Fruit fly (Drosophila melanogaster) whole organism, adult: ENCODE results near the gene IRSp53.
A peak's percentile ranks its signal among the peaks of the same experiment; 100 is the strongest.

Experiments used
- CG11617 ChIP-seq: fragments of 200-800 bp; sonication (Bioruptor generic); optimal IDR thresholded peaks from 2 replicates; lab custom pipeline; 2017; ENCODE audit warnings: mild to moderate bottlenecking, missing biosample characterization, missing genetic modification reagents, missing genetic modification characterization
- CG12768 ChIP-seq: fragments of 200-800 bp; sonication (Bioruptor generic); optimal IDR thresholded peaks from 2 replicates; lab custom pipeline; 2017; ENCODE audit warnings: missing biosample characterization, missing genetic modification characterization, mild to moderate bottlenecking, moderate library complexity, missing genetic modification reagents
- CG14711 ChIP-seq: fragments of 200-800 bp; sonication (Bioruptor generic); optimal IDR thresholded peaks from 2 replicates; lab custom pipeline; 2018; ENCODE audit warnings: missing biosample characterization, mild to moderate bottlenecking, missing genetic modification characterization, moderate library complexity
- CG1620 ChIP-seq: fragments of 200-800 bp; sonication (Bioruptor generic); optimal IDR thresholded peaks from 2 replicates; lab custom pipeline; 2016; ENCODE audit warnings: missing biosample characterization, missing genetic modification characterization
- CG33017 ChIP-seq: fragments of 200-800 bp; sonication (Bioruptor generic); optimal IDR thresholded peaks from 2 replicates; lab custom pipeline; 2018; ENCODE audit warnings: missing biosample characterization, mild to moderate bottlenecking, missing genetic modification characterization, moderate library complexity
- CG5204 ChIP-seq: fragments of 200-800 bp; sonication (Bioruptor generic); optimal IDR thresholded peaks from 2 replicates; lab custom pipeline; 2016; ENCODE audit warnings: missing biosample characterization, missing genetic modification characterization
- CG7045 ChIP-seq: fragments of 200-800 bp; sonication (Bioruptor generic); optimal IDR thresholded peaks from 2 replicates; lab custom pipeline; 2017; ENCODE audit warnings: missing biosample characterization, mild to moderate bottlenecking, missing genetic modification characterization
- CG7101 ChIP-seq: fragments of 200-800 bp; sonication (Bioruptor generic); optimal IDR thresholded peaks from 2 replicates; lab custom pipeline; 2018; ENCODE audit warnings: missing biosample characterization, mild to moderate bottlenecking, missing genetic modification characterization, moderate library complexity
- Clk ChIP-seq: fragments of 200-800 bp; sonication (Bioruptor generic); optimal IDR thresholded peaks from 2 replicates; lab custom pipeline; 2017; ENCODE audit warnings: missing biosample characterization, missing genetic modification characterization
- Crg-1 ChIP-seq: fragments of 200-800 bp; sonication (Bioruptor generic); optimal IDR thresholded peaks from 2 replicates; lab custom pipeline; 2016; ENCODE audit warnings: missing biosample characterization, missing genetic modification characterization
- Hr96 ChIP-seq: fragments of 200-800 bp; sonication (Bioruptor generic); optimal IDR thresholded peaks from 2 replicates; lab custom pipeline; 2016; ENCODE audit warnings: missing biosample characterization, missing genetic modification characterization
- Mnt ChIP-seq: fragments of 200-800 bp; sonication (Bioruptor generic); optimal IDR thresholded peaks from 2 replicates; lab custom pipeline; 2016; ENCODE audit warnings: missing biosample characterization, mild to moderate bottlenecking, missing genetic modification characterization
- bab1 ChIP-seq: fragments of 200-800 bp; sonication (Bioruptor generic); optimal IDR thresholded peaks from 3 replicates; lab custom pipeline; 2019; ENCODE audit warnings: missing biosample characterization, mild to moderate bottlenecking, missing genetic modification characterization, moderate library complexity
- cic ChIP-seq: fragments of 200-800 bp; sonication (Bioruptor generic); optimal IDR thresholded peaks from 2 replicates; lab custom pipeline; 2017; ENCODE audit warnings: missing biosample characterization, mild to moderate bottlenecking, missing genetic modification characterization, moderate library complexity
- cnc ChIP-seq, 2 experiments: fragments of >200 bp; optimal IDR thresholded peaks; 2 replicates each; lab custom pipeline; 2017
- kay ChIP-seq: fragments of 200-800 bp; sonication (Bioruptor generic); peaks from one replicate; lab custom pipeline; 2016; ENCODE audit warnings: missing biosample characterization, missing genetic modification characterization, borderline replicate concordance
- ovo ChIP-seq: fragments of 200-800 bp; sonication (Bioruptor generic); optimal IDR thresholded peaks from 2 replicates; lab custom pipeline; 2016; ENCODE audit warnings: missing biosample characterization, missing genetic modification characterization
- pad ChIP-seq: fragments of 200-800 bp; sonication (Bioruptor generic); optimal IDR thresholded peaks from 3 replicates; lab custom pipeline; 2017; ENCODE audit warnings: missing biosample characterization, missing genetic modification characterization, mild to moderate bottlenecking, moderate library complexity, missing genetic modification reagents
- tj ChIP-seq: fragments of 200-800 bp; sonication (Bioruptor generic); optimal IDR thresholded peaks from 3 replicates; lab custom pipeline; 2017; ENCODE audit warnings: missing biosample characterization, mild to moderate bottlenecking, missing genetic modification characterization, moderate library complexity
- toe ChIP-seq: fragments of 200-800 bp; sonication (Bioruptor generic); optimal IDR thresholded peaks from 2 replicates; lab custom pipeline; 2016; ENCODE audit warnings: missing biosample characterization, missing genetic modification characterization

IRSp53 gene

dm6 chr3L:11117733-11118132, 18.1 kb upstream of the IRSp53 start:
- TF ChIP-seq CG12768 (GFP tag; lab: Kevin White, UChicago), result no peak
- no peak for TF ChIP-seq CG7101 (tag; lab: Kevin White, UChicago)
- no peak for TF ChIP-seq ovo
- no peak for TF ChIP-seq CG7045 (GFP tag; lab: Kevin White, UChicago)

DNA sequence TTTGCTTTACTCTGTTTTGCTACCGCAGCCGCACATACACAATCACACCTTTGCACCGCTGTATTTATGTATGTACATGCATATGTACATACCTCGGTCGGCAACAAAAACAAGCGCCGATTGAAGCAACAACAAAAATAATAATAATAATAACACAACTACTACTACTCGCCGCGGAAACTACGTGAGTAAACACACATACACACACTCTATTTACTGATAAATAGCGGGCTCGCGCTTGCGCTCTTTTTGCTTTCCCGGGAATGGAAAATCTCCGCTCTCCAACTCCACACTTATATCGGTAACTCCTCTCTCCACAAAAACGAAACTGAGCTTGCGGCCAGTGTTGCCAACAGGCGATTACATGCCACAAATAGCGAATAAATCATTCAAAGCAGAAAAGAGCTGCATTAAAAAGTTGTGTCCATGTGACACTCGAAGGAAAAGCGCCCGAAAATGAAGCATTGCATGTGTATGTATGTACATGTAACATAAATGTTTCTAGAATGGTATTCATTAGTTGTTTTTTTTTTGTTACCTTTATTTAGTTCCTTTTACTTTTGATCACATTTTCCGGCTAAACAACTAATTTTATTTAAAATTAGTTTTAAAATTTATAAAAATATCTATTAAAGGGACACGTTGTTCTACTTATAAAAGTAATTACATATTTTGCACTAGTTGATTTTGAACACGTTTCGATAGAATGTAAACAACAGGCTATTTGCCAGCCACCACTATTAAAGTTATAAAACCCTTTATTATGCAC, 17.0 kb upstream of the IRSp53 start:
- TF ChIP-seq ovo (peak; percentile 80), Hr96 (GFP tag; lab: Kevin White, UChicago) (peak; percentile 34), cic (GFP tag; lab: Kevin White, UChicago) (peak; percentile 98), CG12768 (GFP tag; lab: Kevin White, UChicago) (peak; percentile 68), CG5204 (GFP tag; lab: Kevin White, UChicago) (no peak), bab1 (no peak), toe (GFP tag; lab: Kevin White, UChicago) (no peak), CG33017 (tag; lab: Kevin White, UChicago) (peak; percentile 19), Mnt (GFP tag; lab: Kevin White, UChicago) (peak; percentile 85), CG11617 (GFP tag; lab: Kevin White, UChicago) (no peak), Clk (GFP tag; lab: Kevin White, UChicago) (peak; percentile 54), cnc (optimal IDR thresholded peaks at IDR 0.05; lab: Kevin White, UChicago) (no peak), CG7045 (GFP tag; lab: Kevin White, UChicago) (peak; percentile 48), tj (GFP tag; lab: Kevin White, UChicago) (peak; percentile 40), CG14711 (peak; percentile 60), kay (GFP tag; lab: Kevin White, UChicago) (peak; percentile 97), CG1620 (GFP tag; lab: Kevin White, UChicago) (no peak), Crg-1 (GFP tag; lab: Kevin White, UChicago) (peak; percentile 66), CG7101 (tag; lab: Kevin White, UChicago) (peak; percentile 70), pad (GFP tag; lab: Kevin White, UChicago) (peak; percentile 78)

DNA sequence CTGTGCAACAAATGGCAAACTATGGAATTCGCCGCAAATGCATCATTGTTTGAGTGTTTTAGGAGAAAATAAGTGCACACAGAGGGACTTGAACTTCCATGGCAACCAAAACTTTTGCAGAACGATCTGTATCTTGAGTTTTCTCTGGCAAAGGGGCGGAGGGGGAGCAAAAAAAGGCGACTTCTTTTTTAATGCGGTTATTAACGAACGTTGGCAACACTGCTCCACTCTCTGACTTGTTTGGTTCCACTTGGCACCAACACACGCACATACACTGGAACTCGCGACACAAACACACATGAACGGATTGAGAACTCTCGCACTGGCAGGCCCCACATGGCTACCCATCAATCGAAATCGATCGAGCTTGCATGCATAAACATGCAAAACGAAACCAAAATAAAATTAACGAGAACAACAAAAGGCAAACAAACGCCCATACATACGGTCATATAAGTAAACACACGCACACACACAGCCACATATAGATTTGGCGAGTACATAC, 16.4 kb upstream of the IRSp53 start:
- TF ChIP-seq CG7045 (GFP tag; lab: Kevin White, UChicago), result peak; percentile 1
- TF ChIP-seq CG5204 (GFP tag; lab: Kevin White, UChicago), result no peak
- peak; percentile 7 for TF ChIP-seq Mnt (GFP tag; lab: Kevin White, UChicago)
- TF ChIP-seq CG1620 (GFP tag; lab: Kevin White, UChicago), result peak; percentile 20
- TF ChIP-seq CG12768 (GFP tag; lab: Kevin White, UChicago), result peak; percentile 15
- peak; percentile 77 for TF ChIP-seq CG14711
- TF ChIP-seq Hr96 (GFP tag; lab: Kevin White, UChicago), result no peak
- TF ChIP-seq ovo, result no peak
- peak; percentile 56 for TF ChIP-seq Crg-1 (GFP tag; lab: Kevin White, UChicago)
- peak; percentile 10 for TF ChIP-seq pad (GFP tag; lab: Kevin White, UChicago)
- no peak for TF ChIP-seq CG11617 (GFP tag; lab: Kevin White, UChicago)

dm6 chr3L:11119901-11120418, 15.9 kb upstream of the IRSp53 start:
- TF ChIP-seq Crg-1 (GFP tag; lab: Kevin White, UChicago), result no peak
- peak; percentile 47 for TF ChIP-seq ovo
- TF ChIP-seq CG12768 (GFP tag; lab: Kevin White, UChicago), result no peak
- no peak for TF ChIP-seq Mnt (GFP tag; lab: Kevin White, UChicago)

DNA sequence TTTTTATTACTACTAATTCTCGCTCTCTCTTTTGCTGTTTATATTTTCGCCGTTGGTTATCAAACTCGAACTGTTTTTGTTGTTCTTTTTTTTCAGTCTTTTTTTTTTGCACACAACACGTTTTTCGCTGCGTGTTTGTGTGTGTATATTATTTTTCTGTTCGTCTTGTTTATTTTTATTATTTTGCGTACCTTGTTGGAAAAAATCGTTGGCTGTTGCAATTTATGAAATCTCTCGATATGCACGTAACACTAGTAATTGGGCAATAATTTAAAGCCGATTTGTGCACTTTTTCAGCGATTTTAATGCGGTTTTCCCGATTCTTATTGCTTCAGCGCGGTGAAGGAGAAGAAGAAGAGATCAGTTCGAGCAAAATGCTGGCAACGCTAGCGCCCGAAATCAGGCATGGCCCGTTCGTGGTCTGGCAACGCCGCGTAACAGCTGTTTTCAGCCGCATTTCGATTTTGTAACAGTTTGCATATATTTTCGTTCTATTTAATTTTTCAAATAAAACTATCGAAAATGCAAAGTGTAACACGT, 15.4 kb upstream of the IRSp53 start, which contains the start of the genes FoxK and mRpL2:
TSS of gene FoxK (minus strand) at position 365 of the 540 bp plus-strand sequence.
TSS of gene mRpL2 (plus strand) at position 429 of the 540 bp plus-strand sequence.
- TF ChIP-seq toe (GFP tag; lab: Kevin White, UChicago) (peak; percentile 58), CG5204 (GFP tag; lab: Kevin White, UChicago) (no peak), pad (GFP tag; lab: Kevin White, UChicago) (no peak), tj (GFP tag; lab: Kevin White, UChicago) (peak; percentile 88), CG11617 (GFP tag; lab: Kevin White, UChicago) (peak; percentile 89), cnc (optimal IDR thresholded peaks at IDR 0.05; lab: Kevin White, UChicago) (no peak), Clk (GFP tag; lab: Kevin White, UChicago) (peak; percentile 7), CG7101 (tag; lab: Kevin White, UChicago) (peak; percentile 7), Mnt (GFP tag; lab: Kevin White, UChicago) (peak; percentile 91), CG7045 (GFP tag; lab: Kevin White, UChicago) (peak; percentile 71), ovo (peak; percentile 9), CG33017 (tag; lab: Kevin White, UChicago) (peak; percentile 72), Hr96 (GFP tag; lab: Kevin White, UChicago) (peak; percentile 57), CG14711 (peak; percentile 51), Crg-1 (GFP tag; lab: Kevin White, UChicago) (peak; percentile 15), CG12768 (GFP tag; lab: Kevin White, UChicago) (peak; percentile 85), cic (GFP tag; lab: Kevin White, UChicago) (peak; percentile 93), bab1 (peak; percentile 31), kay (GFP tag; lab: Kevin White, UChicago) (peak; percentile 98), CG1620 (GFP tag; lab: Kevin White, UChicago) (peak; percentile 64)
